Worm (Caenorhabditis elegans) whole organism, midembryonic: ENCODE results near the gene cest-8.

ENCODE experiments used
- T22C8.4 ChIP-seq: fragments of 200-800 bp; sonication (Bioruptor generic); IDR thresholded peaks from 2 replicates; pipeline ENCODE4 v1.3.6; 2022; ENCODE audit warnings: missing genetic modification characterization, missing compliant biosample characterization
- cog-1 ChIP-seq: sonication (generic microtip); optimal IDR thresholded peaks from 2 replicates; lab custom pipeline; 2016; ENCODE audit warnings: missing genetic modification characterization, missing compliant biosample characterization
- flt-1 ChIP-seq: fragments of 200-800 bp; sonication (Bioruptor generic); IDR thresholded peaks from 2 replicates; pipeline ENCODE4 v1.3.6; 2022; ENCODE audit warnings: missing genetic modification characterization, missing compliant biosample characterization
- klf-2 ChIP-seq: fragments of 200-800 bp; sonication (Bioruptor generic); conservative IDR thresholded peaks from 2 replicates; pipeline ENCODE4 v1.3.6; 2022; ENCODE audit warnings: missing genetic modification reagents, missing genetic modification characterization, missing compliant biosample characterization
- med-1 ChIP-seq: sonication (generic microtip); optimal IDR thresholded peaks from 2 replicates; lab custom pipeline; 2017; ENCODE audit warnings: missing genetic modification characterization, mild to moderate bottlenecking, missing compliant biosample characterization, antibody characterized with exemption, missing genetic modification reagents; ENCODE audit not compliant: insufficient read depth
- ref-1 ChIP-seq: fragments of 200-800 bp; sonication (Bioruptor generic); conservative IDR thresholded peaks from 2 replicates; pipeline ENCODE4 v1.3.6; 2022; ENCODE audit warnings: missing genetic modification reagents, missing genetic modification characterization, missing compliant biosample characterization
- tab-1 ChIP-seq: fragments of 200-800 bp; sonication (Bioruptor generic); IDR thresholded peaks from 2 replicates; pipeline ENCODE4 v1.3.6; 2022; ENCODE audit warnings: missing genetic modification characterization, missing compliant biosample characterization
- ztf-23 ChIP-seq: fragments of 200-800 bp; sonication (Bioruptor generic); IDR thresholded peaks from 2 replicates; pipeline ENCODE4 v1.3.6; 2022; ENCODE audit warnings: missing genetic modification reagents, missing genetic modification characterization, missing compliant biosample characterization
- ztf-29 ChIP-seq: fragments of 200-800 bp; sonication (Bioruptor generic); IDR thresholded peaks from 2 replicates; pipeline ENCODE4 v1.3.6; 2022; ENCODE audit warnings: missing genetic modification reagents, missing genetic modification characterization, missing compliant biosample characterization

cest-8 gene

ce11 chrX:12178351-12179089 is 40.9 kb upstream of the cest-8 start:
- no peak for TF ChIP-seq tab-1 (GFP tag; lab: Robert Waterston, UW)
- TF ChIP-seq ref-1 (GFP tag; lab: Robert Waterston, UW): no peak
- no peak for TF ChIP-seq med-1 (GFP tag; lab: Kevin White, UChicago)
- TF ChIP-seq flt-1 (GFP tag; lab: Robert Waterston, UW): no peak
- TF ChIP-seq ztf-29 (GFP tag; lab: Robert Waterston, UW): no peak
- TF ChIP-seq T22C8.4 (GFP tag; lab: Robert Waterston, UW): no peak
- no peak for TF ChIP-seq cog-1

- TF ChIP-seq cog-1: no peak
- TF ChIP-seq flt-1 (GFP tag; lab: Robert Waterston, UW): no peak
- no peak for TF ChIP-seq med-1 (GFP tag; lab: Kevin White, UChicago)
- TF ChIP-seq ztf-23: no peak
- TF ChIP-seq ztf-29 (GFP tag; lab: Robert Waterston, UW): no peak
- no peak for TF ChIP-seq tab-1 (GFP tag; lab: Robert Waterston, UW)
- TF ChIP-seq T22C8.4 (GFP tag; lab: Robert Waterston, UW): no peak
- no peak for TF ChIP-seq klf-2 (GFP tag; lab: Robert Waterston, UW)
- TF ChIP-seq ref-1 (GFP tag; lab: Robert Waterston, UW): no peak
These were observed 40.4 kb upstream of the cest-8 start for ce11 chrX:12179090-12179488.

ce11 chrX:12179817-12180384 is 39.6 kb upstream of the cest-8 start:
- TF ChIP-seq tab-1 (GFP tag; lab: Robert Waterston, UW): 0 out of 2 replicates have a peak, but pooled peaks have one; percentile 66
- TF ChIP-seq flt-1 (GFP tag; lab: Robert Waterston, UW): no peak

ce11 chrX:12180681-12181080 is 38.8 kb upstream of the cest-8 start:
- TF ChIP-seq ztf-29 (GFP tag; lab: Robert Waterston, UW) (no peak), tab-1 (GFP tag; lab: Robert Waterston, UW) (no peak), ztf-23 (no peak), klf-2 (GFP tag; lab: Robert Waterston, UW) (no peak), ref-1 (GFP tag; lab: Robert Waterston, UW) (no peak), T22C8.4 (GFP tag; lab: Robert Waterston, UW) (no peak), med-1 (GFP tag; lab: Kevin White, UChicago) (no peak), flt-1 (GFP tag; lab: Robert Waterston, UW) (no peak), cog-1 (no peak)

- TF ChIP-seq med-1 (GFP tag; lab: Kevin White, UChicago) (no peak), T22C8.4 (GFP tag; lab: Robert Waterston, UW) (no peak), flt-1 (GFP tag; lab: Robert Waterston, UW) (no peak)
These were observed 37.9 kb upstream of the cest-8 start for ce11 chrX:12181606-12182005.

- TF ChIP-seq cog-1 (peak; percentile 51), med-1 (GFP tag; lab: Kevin White, UChicago) (no peak), flt-1 (GFP tag; lab: Robert Waterston, UW) (0 out of 2 replicates have a peak, but pooled peaks have one; percentile 19)
These were observed 36.6 kb upstream of the cest-8 start for ce11 chrX:12182684-12183477.

ce11 chrX:12184393-12184792 is 35.1 kb upstream of the cest-8 start:
- no peak for TF ChIP-seq flt-1 (GFP tag; lab: Robert Waterston, UW)
- TF ChIP-seq klf-2 (GFP tag; lab: Robert Waterston, UW): no peak
- TF ChIP-seq ztf-23: no peak
- no peak for TF ChIP-seq tab-1 (GFP tag; lab: Robert Waterston, UW)
- TF ChIP-seq T22C8.4 (GFP tag; lab: Robert Waterston, UW): no peak
- no peak for TF ChIP-seq med-1 (GFP tag; lab: Kevin White, UChicago)
- TF ChIP-seq cog-1: no peak
- TF ChIP-seq ref-1 (GFP tag; lab: Robert Waterston, UW): no peak
- no peak for TF ChIP-seq ztf-29 (GFP tag; lab: Robert Waterston, UW)

- TF ChIP-seq ref-1 (GFP tag; lab: Robert Waterston, UW): no peak
- TF ChIP-seq tab-1 (GFP tag; lab: Robert Waterston, UW): no peak
- no peak for TF ChIP-seq ztf-23
- no peak for TF ChIP-seq klf-2 (GFP tag; lab: Robert Waterston, UW)
- no peak for TF ChIP-seq flt-1 (GFP tag; lab: Robert Waterston, UW)
- no peak for TF ChIP-seq cog-1
- no peak for TF ChIP-seq ztf-29 (GFP tag; lab: Robert Waterston, UW)
- TF ChIP-seq med-1 (GFP tag; lab: Kevin White, UChicago): no peak
- no peak for TF ChIP-seq T22C8.4 (GFP tag; lab: Robert Waterston, UW)
These were observed 33.5 kb upstream of the cest-8 start for ce11 chrX:12185847-12186559.

ce11 chrX:12186592-12186991 is 32.9 kb upstream of the cest-8 start:
- TF ChIP-seq ztf-23: no peak
- no peak for TF ChIP-seq cog-1
